Fruit fly (Drosophila melanogaster) whole organism, embryonic: ENCODE data around the gene IKKbeta.

ENCODE experiments used
- org-1 ChIP-seq: fragments of 200-800 bp; sonication (Bioruptor generic); optimal IDR thresholded peaks from 2 replicates; lab custom pipeline; 2017; ENCODE audit warnings: missing biosample characterization, missing genetic modification characterization
- ranshi ChIP-seq: fragments of 200-800 bp; sonication (Bioruptor generic); IDR thresholded peaks from 2 replicates; pipeline ENCODE4 v1.3.6; 2022; ENCODE audit warnings: missing biosample characterization, missing genetic modification characterization

- TF ChIP-seq ranshi (no peak), org-1 (no peak)
Observed at dm6 chr3R:16050621-16051328, 1.6 kb upstream of the IKKbeta start, which contains the start of gene msps.
